Worm (Caenorhabditis elegans): Measurements from ENCODE around the gene acds-10.
"Not testable (repeated sequence)": the region's sequence is repeated elsewhere in the genome, so short reads cannot be mapped to it uniquely, and the experiment has no call there.

acds-10 gene

DNA sequence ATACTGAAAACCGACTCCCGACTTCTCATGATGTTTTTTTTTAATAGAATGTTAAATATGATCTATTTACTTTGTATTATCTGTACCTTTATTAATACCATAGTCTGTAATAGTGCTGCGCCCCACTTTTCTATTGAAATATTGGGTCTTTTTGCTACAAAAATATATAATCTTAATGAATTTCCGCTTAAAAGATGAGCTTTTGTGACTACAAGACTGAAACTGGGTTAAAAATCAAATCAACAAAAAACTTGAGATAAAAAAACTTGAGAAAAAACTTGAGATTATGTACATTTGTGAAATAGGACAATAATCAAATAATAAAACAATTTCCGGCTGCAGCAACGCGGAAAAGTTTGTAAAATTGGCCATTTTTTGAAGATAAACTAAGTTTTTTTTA, 16.8 kb upstream of the acds-10 start, which contains the start of gene K09H11.15:
Gene K09H11.15, minus strand, starts transcription at position 101 of the 400 bp plus-strand sequence.
- no peak for TF ChIP-seq him-1 (tag; optimal IDR thresholded peaks at IDR 0.05)
- no peak for TF ChIP-seq W03F9.2 (tag; optimal IDR thresholded peaks at IDR 0.05)
- no peak for TF ChIP-seq dao-5 (tag; optimal IDR thresholded peaks at IDR 0.05)

DNA sequence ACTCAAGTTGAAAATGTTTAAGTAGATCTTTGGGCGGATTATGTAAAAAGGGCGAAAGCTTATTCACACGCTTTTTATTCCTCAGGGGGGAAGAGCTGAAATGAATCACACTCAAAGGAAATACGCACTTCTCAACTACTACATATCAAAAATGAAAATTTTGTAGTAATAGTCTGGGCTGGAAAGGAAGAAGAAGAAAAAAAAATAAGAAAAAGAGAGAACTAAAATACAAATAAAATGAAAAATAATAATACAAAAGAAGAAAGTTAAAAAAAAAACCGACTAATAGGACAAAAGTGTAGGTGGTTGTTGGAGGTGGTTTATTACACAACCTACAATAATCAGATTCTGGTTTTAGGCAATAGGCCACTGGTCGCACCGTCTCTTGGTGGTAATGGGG, 11.6 kb upstream of the acds-10 start, which contains the start of gene K09H11.6:
Gene K09H11.6, minus strand, starts transcription at position 101 of the 400 bp plus-strand sequence.
- TF ChIP-seq dao-5 (tag; optimal IDR thresholded peaks at IDR 0.05) (no peak), W03F9.2 (tag; optimal IDR thresholded peaks at IDR 0.05) (no peak), him-1 (tag; optimal IDR thresholded peaks at IDR 0.05) (no peak)

DNA sequence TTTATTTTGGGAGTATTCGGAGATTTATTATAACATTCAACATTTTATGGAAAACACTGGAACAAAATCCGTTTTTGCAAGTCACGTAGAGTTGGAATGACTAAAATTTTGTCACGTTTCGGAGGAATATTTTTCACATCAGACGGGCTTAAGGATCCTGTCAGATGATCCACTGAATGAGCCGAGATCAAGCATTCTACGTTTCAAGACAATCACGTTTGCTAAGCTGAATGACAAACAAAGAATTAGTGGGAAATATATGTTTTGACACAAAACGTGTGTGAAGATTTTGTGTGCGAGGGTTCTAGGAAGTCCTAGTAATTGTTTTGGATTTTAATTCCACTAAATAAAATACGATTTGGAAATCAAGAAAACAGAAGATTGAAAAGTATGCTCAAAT, 8.2 kb upstream of the acds-10 start:
- TF ChIP-seq him-1 (tag; optimal IDR thresholded peaks at IDR 0.05) (no peak), W03F9.2 (tag; optimal IDR thresholded peaks at IDR 0.05) (no peak), dao-5 (tag; optimal IDR thresholded peaks at IDR 0.05) (no peak)

DNA sequence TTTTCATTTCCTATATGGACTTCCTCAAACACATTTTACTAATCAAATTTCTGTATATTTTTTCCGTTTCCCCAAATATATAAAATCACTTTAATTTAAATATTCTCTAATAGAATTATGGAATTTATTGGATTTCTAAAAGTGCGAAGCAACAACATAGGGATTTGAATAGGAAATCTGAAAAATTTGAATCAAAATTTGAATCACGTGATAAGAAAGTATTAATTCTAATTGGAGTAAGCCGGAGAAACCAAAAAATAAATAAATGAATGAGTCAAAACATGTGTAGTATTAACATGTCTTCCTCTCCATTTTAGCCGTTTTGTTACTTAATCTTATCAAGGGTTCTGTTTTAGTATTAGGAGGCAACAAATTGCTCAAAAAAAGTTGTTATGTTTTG, 6.4 kb upstream of the acds-10 start:
- TF ChIP-seq W03F9.2 (tag; optimal IDR thresholded peaks at IDR 0.05) (no peak), him-1 (tag; optimal IDR thresholded peaks at IDR 0.05) (no peak), dao-5 (tag; optimal IDR thresholded peaks at IDR 0.05) (no peak)

DNA sequence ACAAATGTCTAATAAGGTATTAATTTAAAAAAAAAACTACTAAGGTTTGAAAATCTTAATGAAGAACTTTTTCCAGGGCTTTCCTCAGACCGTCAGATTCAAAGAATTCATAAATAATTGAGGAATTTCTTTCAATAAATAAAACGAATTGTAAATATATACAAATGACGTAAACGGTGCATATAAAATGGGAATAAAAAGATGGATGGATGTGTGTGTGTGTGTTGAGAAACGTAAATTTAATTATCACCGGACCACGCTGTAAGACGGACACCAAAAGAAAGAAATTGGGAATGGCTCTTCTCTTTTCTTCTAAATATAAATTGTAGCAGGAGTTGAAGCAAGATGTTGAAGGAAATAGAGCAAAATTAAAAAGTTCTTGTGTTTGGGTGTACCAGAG, 1.4 kb upstream of the acds-10 start:
- TF ChIP-seq W03F9.2 (tag; optimal IDR thresholded peaks at IDR 0.05) = no peak
- no peak for TF ChIP-seq him-1 (tag; optimal IDR thresholded peaks at IDR 0.05)

DNA sequence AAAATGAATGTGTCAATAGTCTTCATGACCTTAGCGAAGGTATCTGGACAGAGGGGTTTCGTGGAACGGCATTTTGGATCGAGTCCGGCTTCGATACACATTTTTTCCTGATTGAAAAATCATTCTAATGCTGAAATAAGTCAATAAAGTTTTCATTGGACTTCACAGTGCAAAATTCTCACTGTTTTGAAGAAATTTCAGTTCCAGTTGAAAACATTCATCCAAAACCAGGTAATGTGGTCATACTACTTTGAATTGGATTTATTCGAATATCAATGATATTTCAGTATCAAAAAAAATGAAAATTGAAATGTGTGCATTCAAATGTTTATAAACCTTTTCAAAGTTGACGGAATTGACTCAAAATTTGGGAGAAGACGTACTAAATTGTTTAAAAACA, 5.8 kb downstream of the acds-10 start, which contains the start of gene pgph-1:
Gene pgph-1, minus strand, starts transcription at position 101 of the 400 bp plus-strand sequence.
- TF ChIP-seq dao-5 (tag; optimal IDR thresholded peaks at IDR 0.05) = no peak
- TF ChIP-seq W03F9.2 (tag; optimal IDR thresholded peaks at IDR 0.05) = no peak
- no peak for TF ChIP-seq him-1 (tag; optimal IDR thresholded peaks at IDR 0.05)

DNA sequence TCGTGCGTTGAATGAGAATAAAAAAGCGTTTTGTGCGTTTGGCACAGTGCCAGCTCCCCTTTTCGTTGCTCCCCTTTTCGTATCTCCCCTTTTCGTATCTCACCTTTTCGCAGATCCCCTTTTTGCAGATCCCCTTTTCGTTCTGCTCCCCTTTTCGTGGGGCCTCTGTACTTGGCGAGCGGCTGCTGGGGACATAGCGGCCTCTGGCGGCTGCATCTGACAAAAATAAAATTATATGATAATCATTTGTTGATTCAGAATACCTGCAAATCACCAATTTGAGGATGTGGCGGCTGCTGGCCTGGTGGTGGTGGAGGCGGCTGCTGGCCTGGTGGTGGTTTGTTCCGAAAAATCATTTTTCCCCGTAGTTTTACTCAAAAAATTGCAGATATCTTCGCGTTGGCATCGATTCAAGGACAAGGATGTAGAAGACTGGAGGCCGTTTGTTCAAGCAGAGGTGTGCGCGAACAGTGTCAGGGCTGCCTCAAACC, 7.6 kb downstream of the acds-10 start, which contains the start of gene K09H11.11:
Gene K09H11.11, minus strand, starts transcription at position 51 of the 491 bp plus-strand sequence.
- not testable (repeated sequence) for TF ChIP-seq W03F9.2, dao-5, him-1 (tag; optimal IDR thresholded peaks at IDR 0.05)

DNA sequence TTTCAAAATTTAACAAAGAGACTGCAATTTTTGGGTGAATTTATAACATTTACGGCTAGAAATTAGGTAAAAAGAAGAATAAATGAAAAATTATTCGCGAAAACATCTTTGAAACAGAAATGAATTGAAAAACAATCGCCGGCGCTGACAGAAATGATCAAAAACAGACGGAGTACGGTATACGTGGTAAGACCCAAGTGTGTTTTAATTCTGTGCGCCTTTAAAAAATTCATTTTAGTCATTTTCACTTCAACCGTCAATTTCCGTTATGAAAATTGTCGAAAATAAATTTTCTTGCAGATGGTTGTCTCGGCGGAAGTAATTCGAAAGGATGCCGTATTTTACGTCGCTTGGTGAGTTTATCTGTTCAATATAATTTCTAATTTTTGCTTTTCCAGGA, 8.6 kb downstream of the acds-10 start, which contains the start of gene C53A3.3:
Gene C53A3.3, plus strand, starts transcription at position 301 of the 400 bp plus-strand sequence.
- TF ChIP-seq W03F9.2 (tag; optimal IDR thresholded peaks at IDR 0.05) = no peak
- no peak for TF ChIP-seq him-1 (tag; optimal IDR thresholded peaks at IDR 0.05)
- TF ChIP-seq dao-5 (tag; optimal IDR thresholded peaks at IDR 0.05) = no peak

DNA sequence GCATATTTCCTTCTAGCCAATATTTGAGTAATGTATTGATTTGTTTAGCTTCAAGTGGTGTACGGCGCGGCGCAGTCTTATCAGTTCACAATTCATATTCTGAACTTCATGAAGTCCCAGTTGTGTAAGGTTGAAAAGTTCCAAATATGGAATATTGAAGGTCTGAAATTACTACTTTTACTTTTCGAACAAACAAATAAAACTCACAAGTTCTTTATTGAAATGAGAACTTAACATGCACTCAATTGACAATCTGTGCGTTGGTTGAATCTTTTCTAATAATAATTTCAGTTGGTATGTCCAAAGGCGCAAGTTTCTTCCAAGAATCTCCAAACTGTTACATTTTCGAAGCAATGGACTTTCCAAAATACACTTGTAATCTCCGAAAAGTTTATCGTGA, 11.2 kb downstream of the acds-10 start, which contains the start of gene C53A3.4:
Gene C53A3.4, minus strand, starts transcription at position 101 of the 400 bp plus-strand sequence.
- TF ChIP-seq him-1 (tag; optimal IDR thresholded peaks at IDR 0.05) (no peak), dao-5 (tag; optimal IDR thresholded peaks at IDR 0.05) (no peak), W03F9.2 (tag; optimal IDR thresholded peaks at IDR 0.05) (no peak)

DNA sequence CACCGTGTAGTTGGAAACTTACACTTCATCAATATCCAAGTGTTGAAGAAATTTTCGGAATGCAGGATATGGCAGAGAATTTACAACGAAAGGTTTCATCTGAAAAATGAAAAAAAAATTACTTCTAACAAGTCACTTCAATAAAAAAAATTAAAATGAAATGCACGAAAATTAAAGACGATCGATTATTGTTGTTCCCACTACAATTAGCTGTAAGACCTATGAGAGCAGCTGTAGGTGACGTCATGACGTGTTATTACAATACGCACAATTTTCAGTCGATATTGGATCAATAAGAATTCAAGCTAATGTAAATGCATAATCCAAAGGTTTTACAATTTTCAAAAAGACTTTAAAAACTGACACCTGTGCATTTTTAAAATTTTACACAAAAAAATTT, 12.5 kb downstream of the acds-10 start, which contains the start of gene C53A3.1:
Gene C53A3.1, minus strand, starts transcription at position 101 of the 400 bp plus-strand sequence.
- TF ChIP-seq him-1 (tag; optimal IDR thresholded peaks at IDR 0.05) (no peak), W03F9.2 (tag; optimal IDR thresholded peaks at IDR 0.05) (no peak), dao-5 (tag; optimal IDR thresholded peaks at IDR 0.05) (no peak)

DNA sequence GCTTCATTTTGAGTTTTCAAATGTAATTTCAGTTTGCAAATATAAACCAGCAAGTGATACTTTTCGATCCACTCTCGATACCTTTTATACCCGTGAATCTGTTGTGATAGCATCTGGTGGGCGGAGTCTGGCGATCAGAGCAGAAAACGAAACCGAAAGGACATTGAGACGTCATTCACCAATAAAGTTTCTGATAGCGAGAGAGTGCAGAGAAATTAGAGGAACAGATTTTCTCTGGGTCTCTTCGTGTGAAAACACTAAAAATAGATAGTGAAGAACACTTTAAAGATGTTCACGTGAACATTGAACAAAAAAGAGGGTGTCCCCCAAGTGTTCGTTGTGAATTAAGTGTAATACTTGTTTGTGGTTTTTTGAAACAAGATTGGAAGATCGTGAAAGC, 16.2 kb downstream of the acds-10 start, which contains the start of gene pgph-3:
Gene pgph-3, minus strand, starts transcription at position 60 of the 400 bp plus-strand sequence.
- TF ChIP-seq him-1 (tag; optimal IDR thresholded peaks at IDR 0.05) (no peak), dao-5 (tag; optimal IDR thresholded peaks at IDR 0.05) (no peak), W03F9.2 (tag; optimal IDR thresholded peaks at IDR 0.05) (peak; percentile 25)

DNA sequence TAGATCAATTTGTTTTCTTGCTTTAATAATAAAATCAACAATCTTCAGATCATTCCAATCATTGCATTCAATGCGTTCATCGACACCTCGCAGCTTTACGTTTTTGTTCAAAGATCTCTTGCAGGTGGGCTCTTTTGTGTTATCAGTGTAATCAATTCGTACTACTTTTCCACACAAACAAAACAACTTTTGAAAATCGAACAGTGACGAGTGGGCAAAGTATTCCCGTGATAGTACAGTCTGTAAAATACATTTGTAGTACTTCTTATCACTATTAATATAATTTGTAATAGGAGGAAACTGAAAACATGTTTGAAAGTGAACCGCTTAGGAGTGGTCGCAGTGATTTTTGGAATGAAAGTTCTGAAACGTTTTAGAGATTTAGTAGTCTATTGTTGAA, 17.5 kb downstream of the acds-10 start, which contains the start of gene pgph-2:
Gene pgph-2, plus strand, starts transcription at position 47 of the 400 bp plus-strand sequence.
- TF ChIP-seq him-1 (tag; optimal IDR thresholded peaks at IDR 0.05) = no peak
- TF ChIP-seq W03F9.2 (tag; optimal IDR thresholded peaks at IDR 0.05) = no peak
- TF ChIP-seq dao-5 (tag; optimal IDR thresholded peaks at IDR 0.05) = no peak

DNA sequence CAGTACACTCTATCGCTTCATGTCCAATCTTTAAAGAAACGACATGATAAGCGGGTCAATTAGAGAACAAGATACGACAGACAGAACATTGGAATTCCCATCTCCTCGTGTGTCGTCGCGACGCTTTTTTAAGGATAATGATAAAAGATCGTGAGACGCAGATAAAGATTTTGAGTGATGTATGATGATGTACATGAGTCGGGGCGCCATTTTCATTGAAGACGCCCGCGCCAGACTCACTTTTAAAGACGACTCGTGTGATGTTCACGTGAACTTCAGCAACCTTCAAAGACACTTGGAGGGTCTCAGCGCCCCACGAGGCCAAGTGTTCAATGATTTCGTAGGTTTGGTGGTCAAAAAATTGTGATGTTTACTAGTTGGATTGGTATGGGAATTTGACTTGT, 20.7 kb downstream of the acds-10 start:
- no peak for TF ChIP-seq him-1 (tag; optimal IDR thresholded peaks at IDR 0.05)
- no peak for TF ChIP-seq W03F9.2 (tag; optimal IDR thresholded peaks at IDR 0.05)
- TF ChIP-seq dao-5 (tag; optimal IDR thresholded peaks at IDR 0.05) = no peak

DNA sequence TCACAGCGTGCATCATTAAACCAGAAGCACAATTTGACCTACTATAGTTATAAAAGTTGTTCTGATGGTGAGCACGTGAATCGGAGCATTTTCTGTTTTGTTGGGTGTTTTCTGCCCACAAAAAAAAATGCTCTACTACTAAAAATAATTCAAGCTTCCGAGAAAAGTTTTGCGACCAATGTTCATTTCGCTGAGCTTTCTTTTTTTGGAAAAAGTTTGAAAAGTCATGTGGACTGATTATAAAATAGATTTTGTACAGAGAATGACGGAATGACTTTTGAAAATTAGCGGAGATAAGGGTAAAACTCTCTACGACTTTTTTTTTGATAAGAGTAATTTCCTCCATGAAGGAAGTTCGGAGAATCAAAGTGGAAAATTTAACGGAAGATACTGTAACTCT, 21.9 kb downstream of the acds-10 start:
- TF ChIP-seq him-1 (tag; optimal IDR thresholded peaks at IDR 0.05) (no peak), W03F9.2 (tag; optimal IDR thresholded peaks at IDR 0.05) (no peak), dao-5 (tag; optimal IDR thresholded peaks at IDR 0.05) (no peak)

DNA sequence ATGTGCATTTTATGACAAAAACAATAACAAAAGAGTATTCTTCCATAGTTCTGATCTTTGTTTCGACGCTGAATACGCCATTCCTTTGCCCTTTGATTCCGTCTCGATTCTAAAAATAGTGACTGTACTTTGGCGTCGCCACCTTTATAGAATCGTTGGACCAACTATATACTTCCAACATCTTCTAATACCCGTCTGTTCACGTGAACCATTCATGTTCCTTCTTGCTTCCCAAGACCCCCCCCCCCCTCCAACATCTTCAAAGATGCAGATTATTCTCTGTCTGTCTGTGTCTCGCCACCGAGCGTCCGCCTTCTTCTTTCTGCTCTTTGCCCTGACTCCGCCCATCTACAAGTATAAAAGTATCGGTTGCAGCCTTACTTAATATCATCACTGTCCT, 22.4 kb downstream of the acds-10 start:
- TF ChIP-seq him-1 (tag; optimal IDR thresholded peaks at IDR 0.05) (no peak), dao-5 (tag; optimal IDR thresholded peaks at IDR 0.05) (no peak), W03F9.2 (tag; optimal IDR thresholded peaks at IDR 0.05) (no peak)

Data from whole organism, L4/young adult.